Worm (Caenorhabditis elegans): ENCODE data around the gene eor-2.
A peak's percentile ranks its signal among the peaks of the same experiment; 100 is the strongest.

Gene eor-2

ce11 chrX:14557936-14558554 is 44.8 kb upstream of the eor-2 start, which contains the start of gene nhr-3:
TSS of gene nhr-3 (plus strand) at chrX:14558504.
- TF ChIP-seq cnd-1 (tag; optimal IDR thresholded peaks at IDR 0.05) (no peak), unc-120 (tag; optimal IDR thresholded peaks at IDR 0.05; ENCODE audit: poor library complexity, severe bottlenecking) (no peak), ham-2 (GFP tag; optimal IDR thresholded peaks at IDR 0.05) (no peak), zip-8 (tag; optimal IDR thresholded peaks at IDR 0.05) (no peak), nhr-12 (tag; optimal IDR thresholded peaks at IDR 0.05) (no peak), blmp-1 (tag; optimal IDR thresholded peaks at IDR 0.05) (peak; percentile 36), mls-2 (tag; optimal IDR thresholded peaks at IDR 0.05) (no peak), elt-1 (tag; optimal IDR thresholded peaks at IDR 0.05; ENCODE audit: borderline replicate concordance, insufficient read depth) (peak; percentile 82), ces-1 (GFP tag; optimal IDR thresholded peaks at IDR 0.05) (no peak), unc-62 (GFP tag; optimal IDR thresholded peaks at IDR 0.05) (peak; percentile 57), nhr-2 (tag; optimal IDR thresholded peaks at IDR 0.05) (no peak), elt-3 (tag; optimal IDR thresholded peaks at IDR 0.05) (peak; percentile 36)

ce11 chrX:14559084-14559483 is 43.7 kb upstream of the eor-2 start:
- TF ChIP-seq mab-5 (tag; optimal IDR thresholded peaks at IDR 0.05) (no peak), lin-13 (tag; optimal IDR thresholded peaks at IDR 0.05) (no peak), ceh-39 (tag; optimal IDR thresholded peaks at IDR 0.05) (no peak), nhr-237 (tag; optimal IDR thresholded peaks at IDR 0.05) (no peak), ztf-11 (tag; optimal IDR thresholded peaks at IDR 0.05) (no peak), bed-3 (GFP tag; optimal IDR thresholded peaks at IDR 0.05) (no peak), lsy-2 (tag; optimal IDR thresholded peaks at IDR 0.05) (no peak), ceh-43 (GFP tag; optimal IDR thresholded peaks at IDR 0.05) (no peak), sptf-1 (tag; optimal IDR thresholded peaks at IDR 0.05) (no peak), ces-1 (GFP tag; optimal IDR thresholded peaks at IDR 0.05) (no peak), flh-1 (GFP tag; optimal IDR thresholded peaks at IDR 0.05) (no peak), tbx-8 (GFP tag; optimal IDR thresholded peaks at IDR 0.05) (no peak), snpc-4 (tag; optimal IDR thresholded peaks at IDR 0.05) (no peak), nhr-76 (tag; optimal IDR thresholded peaks at IDR 0.05) (no peak), nhr-2 (tag; optimal IDR thresholded peaks at IDR 0.05) (no peak), elt-3 (tag; optimal IDR thresholded peaks at IDR 0.05) (no peak), unc-120 (tag; optimal IDR thresholded peaks at IDR 0.05; ENCODE audit: poor library complexity, severe bottlenecking) (no peak), mep-1 (tag; optimal IDR thresholded peaks at IDR 0.05) (no peak), sem-2 (GFP tag; optimal IDR thresholded peaks at IDR 0.05) (no peak)

DNA sequence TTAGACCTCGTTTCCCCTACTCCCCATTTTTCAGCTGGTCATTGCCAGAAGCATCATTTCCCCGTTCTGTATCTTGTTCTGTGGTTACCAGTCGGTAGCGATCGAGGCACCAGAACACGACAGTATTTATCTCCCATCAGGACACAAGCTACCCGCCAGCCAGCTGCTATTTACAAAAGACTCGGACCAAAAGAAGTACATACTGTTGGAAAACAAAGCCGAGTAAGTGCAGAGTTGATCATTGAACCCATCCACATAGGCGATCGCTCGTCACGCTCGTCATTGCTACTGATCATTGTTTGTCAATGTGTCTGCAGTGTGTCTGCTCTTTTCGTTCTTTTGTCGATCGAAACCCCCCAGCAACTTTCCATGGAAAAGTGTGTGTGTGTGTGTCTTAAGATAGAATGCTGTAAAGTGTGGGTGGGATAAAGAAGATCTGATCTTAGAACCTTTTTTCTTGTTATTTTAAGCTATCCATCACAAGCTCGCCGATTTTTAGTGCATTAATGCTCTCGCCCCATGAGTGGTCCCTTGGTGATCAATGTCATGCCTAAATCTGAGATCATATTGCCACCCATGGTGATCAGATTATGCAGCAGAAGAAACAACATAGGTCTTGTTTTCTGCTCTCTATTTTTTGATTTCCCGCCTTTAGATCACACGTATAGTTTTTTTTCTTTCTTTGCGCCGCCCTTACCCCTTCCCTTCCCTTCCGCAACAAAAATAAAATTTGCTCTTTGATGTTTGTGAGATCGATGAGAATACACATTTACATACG is 43.1 kb upstream of the eor-2 start:
- TF ChIP-seq ceh-83 (GFP tag; optimal IDR thresholded peaks at IDR 0.05) (no peak), pha-4 (tag; optimal IDR thresholded peaks at IDR 0.05) (peak; percentile 52)

DNA sequence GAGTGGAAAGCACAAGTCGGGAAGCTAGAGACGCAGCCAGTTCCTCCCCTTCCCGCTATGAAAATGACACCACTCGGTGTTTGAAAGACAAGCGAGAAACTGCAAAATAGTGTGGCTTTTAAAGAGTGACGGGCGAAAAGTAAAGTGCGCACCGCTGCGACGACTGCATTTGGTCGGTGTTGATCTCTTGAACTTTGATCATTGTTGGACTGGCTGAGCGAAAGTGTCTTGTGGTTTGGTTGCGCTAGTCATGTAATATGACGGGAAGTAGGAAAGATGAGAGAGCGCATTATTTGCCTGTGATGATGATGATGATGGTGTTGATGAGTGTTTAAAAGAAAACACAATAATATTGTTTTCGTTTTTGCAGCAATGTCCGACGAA is 42.5 kb upstream of the eor-2 start:
- TF ChIP-seq nhr-2 (tag; optimal IDR thresholded peaks at IDR 0.05) (no peak), elt-3 (tag; optimal IDR thresholded peaks at IDR 0.05) (peak; percentile 93), zip-8 (tag; optimal IDR thresholded peaks at IDR 0.05) (no peak), flh-1 (GFP tag; optimal IDR thresholded peaks at IDR 0.05) (no peak), elt-1 (tag; optimal IDR thresholded peaks at IDR 0.05; ENCODE audit: borderline replicate concordance, insufficient read depth) (peak; percentile 56), mls-2 (tag; optimal IDR thresholded peaks at IDR 0.05) (no peak), blmp-1 (tag; optimal IDR thresholded peaks at IDR 0.05) (peak; percentile 74), unc-62 (GFP tag; optimal IDR thresholded peaks at IDR 0.05) (peak; percentile 93), pha-4 (tag; optimal IDR thresholded peaks at IDR 0.05) (peak; percentile 88), drap-1 (GFP tag; optimal IDR thresholded peaks at IDR 0.05) (peak; percentile 29), hlh-1 (tag; optimal IDR thresholded peaks at IDR 0.05) (peak; percentile 62), ham-2 (GFP tag; optimal IDR thresholded peaks at IDR 0.05) (peak; percentile 94), ces-1 (GFP tag; optimal IDR thresholded peaks at IDR 0.05) (peak; percentile 54), unc-120 (tag; optimal IDR thresholded peaks at IDR 0.05; ENCODE audit: poor library complexity, severe bottlenecking) (peak; percentile 85), sptf-1 (tag; optimal IDR thresholded peaks at IDR 0.05) (peak; percentile 30), ceh-43 (GFP tag; optimal IDR thresholded peaks at IDR 0.05) (no peak), nhr-28 (tag; optimal IDR thresholded peaks at IDR 0.05) (peak; percentile 23), nhr-76 (tag; optimal IDR thresholded peaks at IDR 0.05) (no peak), nhr-237 (tag; optimal IDR thresholded peaks at IDR 0.05) (peak; percentile 95), ceh-39 (tag; optimal IDR thresholded peaks at IDR 0.05) (no peak), mep-1 (tag; optimal IDR thresholded peaks at IDR 0.05) (peak; percentile 45), snpc-4 (tag; optimal IDR thresholded peaks at IDR 0.05) (no peak)
